Worm (Caenorhabditis elegans) whole organism, L4/young adult: ENCODE data around the gene T04B2.8.

ENCODE experiments used
- W03F9.2 ChIP-seq: fragments of 150-350 bp; optimal IDR thresholded peaks from 2 replicates; lab custom pipeline; 2014; ENCODE audit warnings: missing biosample characterization, missing genetic modification characterization
- dao-5 ChIP-seq: sonication (generic microtip); optimal IDR thresholded peaks from 2 replicates; lab custom pipeline; 2016; ENCODE audit warnings: missing genotype, missing genetic modification characterization, moderate library complexity, missing compliant biosample characterization
- him-1 ChIP-seq: sonication (generic microtip); optimal IDR thresholded peaks from 2 replicates; lab custom pipeline; 2016; ENCODE audit warnings: missing genotype, missing genetic modification reagents, missing genetic modification characterization, missing compliant biosample characterization

DNA sequence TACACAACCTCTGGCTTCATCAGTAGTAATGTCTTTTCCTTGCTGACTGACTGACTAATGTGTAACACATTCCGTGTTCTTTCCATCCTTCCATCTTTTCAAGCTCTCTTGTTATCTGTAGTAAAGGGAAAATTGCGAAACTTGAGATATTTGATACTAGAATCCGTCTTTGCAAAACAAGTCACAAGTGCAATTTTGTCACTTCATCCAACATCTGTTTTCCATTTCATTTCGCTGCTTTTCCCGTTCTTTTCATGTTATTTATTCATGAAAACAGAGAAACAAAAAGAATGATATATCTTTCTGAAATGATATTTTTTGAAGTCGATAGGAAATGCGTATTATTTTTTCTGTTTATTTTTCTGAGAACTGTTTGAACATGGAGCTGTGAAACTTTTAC is 5.0 kb downstream of the T04B2.8 start:
- no peak for TF ChIP-seq him-1 (tag; lab: Kevin White, UChicago)
- no peak for TF ChIP-seq W03F9.2 (tag; lab: Kevin White, UChicago)
- TF ChIP-seq dao-5 (tag; lab: Kevin White, UChicago), result no peak
